Worm (Caenorhabditis elegans): Measurements from ENCODE around the gene T21C9.6.

DNA sequence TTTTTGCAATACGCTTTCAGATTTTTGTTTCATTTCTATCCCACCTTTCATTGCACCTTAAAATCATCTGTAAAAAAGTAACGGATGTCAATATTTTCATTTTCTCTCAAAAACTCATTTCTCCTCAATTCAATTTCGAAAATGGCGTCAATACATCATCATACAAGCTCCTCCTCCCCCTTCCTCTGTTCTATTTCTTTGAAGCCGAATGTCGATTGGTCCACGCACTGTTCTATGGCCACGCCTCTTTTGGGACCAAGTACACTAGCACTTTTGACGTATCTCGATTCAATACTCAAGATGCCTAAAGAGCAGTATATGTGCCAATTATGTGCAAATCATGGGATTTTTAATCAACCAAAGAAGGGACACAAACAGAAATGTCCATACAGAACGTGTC, 51.1 kb downstream of the T21C9.6 start, which contains the start of gene mab-23:
- TF ChIP-seq tab-1 (GFP tag; IDR thresholded peaks at IDR 0.05) (no peak), T22C8.4 (GFP tag; IDR thresholded peaks at IDR 0.05) (no peak), cog-1 (tag; optimal IDR thresholded peaks at IDR 0.05) (no peak)
